Worm (Caenorhabditis elegans) whole organism, L2 larva: ENCODE measurements around the gene syx-6.

Experiments used
- C34F6.9 ChIP-seq: fragments of 150-350 bp; optimal IDR thresholded peaks from 2 replicates; lab custom pipeline; 2014; ENCODE audit warnings: missing biosample characterization, missing genetic modification characterization
- ZK546.5 ChIP-seq: sonication (generic microtip); optimal IDR thresholded peaks from 2 replicates; lab custom pipeline; 2017; ENCODE audit warnings: missing biosample characterization, missing genetic modification characterization
- aly-2 ChIP-seq: fragments of 150-350 bp; optimal IDR thresholded peaks from 2 replicates; lab custom pipeline; 2014; ENCODE audit warnings: missing biosample characterization, missing genetic modification characterization
- ceh-82 ChIP-seq: fragments of 150-350 bp; optimal IDR thresholded peaks from 2 replicates; lab custom pipeline; 2014; ENCODE audit warnings: missing biosample characterization, missing genetic modification characterization
- dmd-4 ChIP-seq: sonication (generic microtip); optimal IDR thresholded peaks from 2 replicates; lab custom pipeline; 2017; ENCODE audit warnings: missing biosample characterization, missing genetic modification characterization
- elt-3 ChIP-seq: sonication (generic microtip); optimal IDR thresholded peaks from 2 replicates; lab custom pipeline; 2017; ENCODE audit warnings: missing biosample characterization, missing genetic modification characterization
- lin-39 ChIP-seq: fragments of 150-350 bp; optimal IDR thresholded peaks from 2 replicates; lab custom pipeline; 2014; ENCODE audit warnings: missing biosample characterization, missing genetic modification reagents, missing genetic modification characterization
- nhr-237 ChIP-seq: fragments of 150-350 bp; optimal IDR thresholded peaks from 2 replicates; lab custom pipeline; 2014; ENCODE audit warnings: missing biosample characterization, missing genetic modification characterization
- skn-1 ChIP-seq: sonication (generic microtip); optimal IDR thresholded peaks from 2 replicates; lab custom pipeline; 2017; ENCODE audit warnings: missing biosample characterization, missing genetic modification characterization
- unc-55 ChIP-seq: fragments of 150-350 bp; sonication (generic microtip); optimal IDR thresholded peaks from 3 replicates; lab custom pipeline; 2014; ENCODE audit warnings: missing biosample characterization, missing genetic modification reagents, missing genetic modification characterization
- unc-62 ChIP-seq: fragments of 150-350 bp; optimal IDR thresholded peaks from 2 replicates; lab custom pipeline; 2014; ENCODE audit warnings: missing biosample characterization, missing genetic modification reagents, missing genetic modification characterization

DNA sequence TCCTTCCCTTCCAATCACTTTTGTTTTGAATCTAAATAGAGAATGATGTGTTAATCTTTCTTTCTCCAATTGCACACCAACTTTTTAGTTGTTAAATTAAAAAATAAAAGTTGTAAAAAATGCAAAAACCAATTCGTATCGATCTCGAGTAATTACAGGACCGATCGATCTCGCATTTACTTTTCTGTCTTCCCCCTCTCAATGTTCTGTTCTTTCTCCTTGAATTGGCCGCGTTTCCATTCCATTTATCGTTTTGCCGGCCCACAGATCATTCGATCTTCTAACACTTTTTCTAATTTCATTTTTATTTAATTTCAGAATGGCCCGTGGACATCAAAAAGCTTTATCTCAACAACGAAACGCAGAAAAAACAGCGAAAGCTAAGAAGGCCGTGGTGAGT is 29.1 kb upstream of the syx-6 start, which contains the start of gene K10B3.1:
- TF ChIP-seq aly-2 (no peak), lin-39 (tag; lab: Kevin White, UChicago) (no peak), ZK546.5 (tag; lab: Kevin White, UChicago) (no peak), unc-55 (GFP tag; lab: Kevin White, UChicago) (no peak), dmd-4 (tag; lab: Kevin White, UChicago) (no peak), ceh-82 (tag; lab: Kevin White, UChicago) (no peak), elt-3 (tag; lab: Kevin White, UChicago) (no peak), C34F6.9 (no peak), skn-1 (tag; lab: Kevin White, UChicago) (no peak), unc-62 (GFP tag; lab: Kevin White, UChicago) (no peak), nhr-237 (no peak)
